Worm (Caenorhabditis elegans) whole organism, L3 larva: Measurements from ENCODE around the gene C23H3.9.
"Not testable (repeated sequence)": the region's sequence is repeated elsewhere in the genome, so short reads cannot be mapped to it uniquely, and the experiment has no call there.

Experiments used
- R02D3.7 ChIP-seq: fragments of 150-350 bp; optimal IDR thresholded peaks from 2 replicates; lab custom pipeline; 2014; ENCODE audit warnings: missing biosample characterization, missing genetic modification characterization
- aly-2 ChIP-seq: fragments of 150-350 bp; optimal IDR thresholded peaks from 2 replicates; lab custom pipeline; 2014; ENCODE audit warnings: missing biosample characterization, missing genetic modification characterization
- ama-1 ChIP-seq: fragments of 150-350 bp; optimal IDR thresholded peaks from 2 replicates; lab custom pipeline; 2018
- ceh-16 ChIP-seq: sonication (generic microtip); optimal IDR thresholded peaks from 2 replicates; lab custom pipeline; 2017; ENCODE audit warnings: missing biosample characterization, missing genetic modification characterization
- ceh-28 ChIP-seq: fragments of 150-350 bp; optimal IDR thresholded peaks from 2 replicates; lab custom pipeline; 2014; ENCODE audit warnings: missing biosample characterization, missing genetic modification reagents, missing genetic modification characterization
- ceh-82 ChIP-seq: fragments of 150-350 bp; optimal IDR thresholded peaks from 2 replicates; lab custom pipeline; 2014; ENCODE audit warnings: missing biosample characterization, missing genetic modification characterization
- daf-12 ChIP-seq: fragments of 150-350 bp; optimal IDR thresholded peaks from 2 replicates; lab custom pipeline; 2014; ENCODE audit warnings: missing biosample characterization, missing genetic modification reagents, missing genetic modification characterization
- egl-27 ChIP-seq: sonication (generic microtip); optimal IDR thresholded peaks from 4 replicates; lab custom pipeline; 2017; ENCODE audit warnings: missing biosample characterization, missing genetic modification reagents, missing genetic modification characterization
- elt-1 ChIP-seq: fragments of 150-350 bp; optimal IDR thresholded peaks from 2 replicates; lab custom pipeline; 2014; ENCODE audit warnings: missing biosample characterization, missing genetic modification characterization
- elt-2 ChIP-seq: sonication (generic microtip); optimal IDR thresholded peaks from 2 replicates; lab custom pipeline; 2016; ENCODE audit warnings: missing genetic modification reagents, mild to moderate bottlenecking, missing genetic modification characterization, missing compliant biosample characterization
- elt-3 ChIP-seq, 3 experiments: fragments of 150-350 bp in 1 of 3; sonication (generic microtip) in 2 of 3; optimal IDR thresholded peaks; 2 replicates in 2 of 3; 4 replicates in 1 of 3; lab custom pipeline; 2014 to 2017; ENCODE audit warnings: missing biosample characterization in 3 of 3, missing genetic modification characterization in 3 of 3
- fkh-10 ChIP-seq: sonication (generic microtip); optimal IDR thresholded peaks from 2 replicates; lab custom pipeline; 2017; ENCODE audit warnings: missing biosample characterization, missing genetic modification reagents, missing genetic modification characterization
- fos-1 ChIP-seq: fragments of 150-350 bp; optimal IDR thresholded peaks from 2 replicates; lab custom pipeline; 2014; ENCODE audit warnings: missing biosample characterization, missing genetic modification characterization
- hmg-11 ChIP-seq: sonication (generic microtip); optimal IDR thresholded peaks from 2 replicates; lab custom pipeline; 2016; ENCODE audit warnings: missing genetic modification characterization, missing compliant biosample characterization
- jun-1 ChIP-seq: fragments of 150-350 bp; optimal IDR thresholded peaks from 2 replicates; lab custom pipeline; 2014; ENCODE audit warnings: missing biosample characterization, missing genetic modification reagents, missing genetic modification characterization
- lin-15B ChIP-seq: fragments of 150-350 bp; optimal IDR thresholded peaks from 2 replicates; lab custom pipeline; 2014; ENCODE audit warnings: missing biosample characterization, missing genetic modification characterization
- lin-39 ChIP-seq: fragments of 150-350 bp; optimal IDR thresholded peaks from 2 replicates; lab custom pipeline; 2018; ENCODE audit warnings: missing biosample characterization, missing genetic modification reagents, missing genetic modification characterization
- lsy-12 ChIP-seq: sonication (generic microtip); optimal IDR thresholded peaks from 2 replicates; lab custom pipeline; 2016; ENCODE audit warnings: mild to moderate bottlenecking, missing genetic modification characterization, missing compliant biosample characterization
- mml-1 ChIP-seq: fragments of 150-350 bp; sonication (generic microtip); optimal IDR thresholded peaks from 3 replicates; lab custom pipeline; 2014; ENCODE audit warnings: missing biosample characterization, missing genetic modification characterization
- nfya-1 ChIP-seq: sonication (generic microtip); optimal IDR thresholded peaks from 2 replicates; lab custom pipeline; 2017; ENCODE audit warnings: missing genetic modification characterization, mild to moderate bottlenecking, missing compliant biosample characterization, antibody characterized with exemption, moderate library complexity; ENCODE audit not compliant: insufficient read depth
- nhr-11 ChIP-seq: fragments of 150-350 bp; optimal IDR thresholded peaks from 2 replicates; lab custom pipeline; 2014; ENCODE audit warnings: missing biosample characterization, missing genetic modification characterization
- nhr-12 ChIP-seq: fragments of 150-350 bp; optimal IDR thresholded peaks from 2 replicates; lab custom pipeline; 2014; ENCODE audit warnings: missing biosample characterization, missing genetic modification characterization
- nhr-23 ChIP-seq: fragments of 150-350 bp; optimal IDR thresholded peaks from 2 replicates; lab custom pipeline; 2014; ENCODE audit warnings: missing biosample characterization, missing genetic modification reagents, missing genetic modification characterization
- nhr-25 ChIP-seq: sonication (generic microtip); optimal IDR thresholded peaks from 2 replicates; lab custom pipeline; 2017; ENCODE audit warnings: missing biosample characterization, missing genetic modification characterization
- nhr-28 ChIP-seq: fragments of 150-350 bp; optimal IDR thresholded peaks from 2 replicates; lab custom pipeline; 2014; ENCODE audit warnings: missing biosample characterization, missing genetic modification characterization
- nhr-43 ChIP-seq: sonication (generic microtip); optimal IDR thresholded peaks from 2 replicates; lab custom pipeline; 2016; ENCODE audit warnings: mild to moderate bottlenecking, missing genetic modification characterization, missing compliant biosample characterization; ENCODE audit not compliant: poor library complexity, severe bottlenecking
- nhr-76 ChIP-seq: fragments of 150-350 bp; sonication (generic microtip); optimal IDR thresholded peaks from 5 replicates; lab custom pipeline; 2014; ENCODE audit warnings: missing biosample characterization, missing genetic modification characterization
- nhr-77 ChIP-seq: fragments of 150-350 bp; optimal IDR thresholded peaks from 2 replicates; lab custom pipeline; 2014; ENCODE audit warnings: missing biosample characterization, missing genetic modification characterization
- pha-4 ChIP-seq: fragments of 150-350 bp; optimal IDR thresholded peaks from 2 replicates; lab custom pipeline; 2014; ENCODE audit warnings: missing biosample characterization, missing genetic modification reagents, missing genetic modification characterization
- sea-2 ChIP-seq: fragments of 150-350 bp; sonication (generic microtip); optimal IDR thresholded peaks from 4 replicates; lab custom pipeline; 2014; ENCODE audit warnings: missing biosample characterization, missing genetic modification reagents, missing genetic modification characterization
- skn-1 ChIP-seq: fragments of 150-350 bp; optimal IDR thresholded peaks from 2 replicates; lab custom pipeline; 2014; ENCODE audit warnings: missing biosample characterization, missing genetic modification characterization
- snpc-4 ChIP-seq: fragments of 150-350 bp; optimal IDR thresholded peaks from 2 replicates; lab custom pipeline; 2014; ENCODE audit warnings: missing biosample characterization, missing genetic modification characterization
- unc-39 ChIP-seq: sonication (generic microtip); optimal IDR thresholded peaks from 4 replicates; lab custom pipeline; 2017; ENCODE audit warnings: missing biosample characterization, missing genetic modification characterization
- ztf-11 ChIP-seq: fragments of 150-350 bp; optimal IDR thresholded peaks from 2 replicates; lab custom pipeline; 2014; ENCODE audit warnings: missing biosample characterization, missing genetic modification characterization

The C23H3.9 gene

ce11 chrII:105327-105882, 26.3 kb upstream of the C23H3.9 start:
- no peak for TF ChIP-seq unc-39 (tag; lab: Kevin White, UChicago)
- TF ChIP-seq nhr-76 (tag; lab: Kevin White, UChicago), result no peak
- no peak for TF ChIP-seq elt-3 (tag; optimal IDR thresholded peaks at IDR 0.05; lab: Kevin White, UChicago)
- TF ChIP-seq nhr-11 (tag; lab: Kevin White, UChicago), result no peak
- no peak for TF ChIP-seq pha-4 (tag; lab: Kevin White, UChicago)
- TF ChIP-seq egl-27 (tag; lab: Kevin White, UChicago), result no peak
- no peak for TF ChIP-seq lin-39 (tag; lab: Kevin White, UChicago)
- no peak for TF ChIP-seq nhr-77
- no peak for TF ChIP-seq fkh-10 (GFP tag; lab: Kevin White, UChicago)

ce11 chrII:104234-104633, 25.2 kb upstream of the C23H3.9 start, which contains the start of gene col-68:
TSS of gene col-68 (plus strand) at chrII:104534.
- TF ChIP-seq elt-1 (tag; lab: Kevin White, UChicago) (no peak), ceh-16 (tag; lab: Kevin White, UChicago) (no peak), ceh-28 (tag; lab: Kevin White, UChicago) (no peak), fos-1 (no peak), sea-2 (no peak), pha-4 (tag; lab: Kevin White, UChicago) (no peak)

ce11 chrII:101176-101575, 22.1 kb upstream of the C23H3.9 start:
- TF ChIP-seq elt-1 (tag; lab: Kevin White, UChicago) (no peak), daf-12 (tag; lab: Kevin White, UChicago) (no peak), egl-27 (tag; lab: Kevin White, UChicago) (no peak), nhr-77 (no peak)

- TF ChIP-seq nhr-43 (tag; lab: Kevin White, UChicago); elt-3 (tag; optimal IDR thresholded peaks at IDR 0.05; lab: Kevin White, UChicago); pha-4 (tag; lab: Kevin White, UChicago): not testable (repeated sequence)
These were observed 19.8 kb upstream of the C23H3.9 start, which contains the start of gene C50D2.10 for ce11 chrII:98894-99293. TSS of gene C50D2.10 (plus strand) at chrII:99138.

ce11 chrII:97992-98763, 19.1 kb upstream of the C23H3.9 start, which contains the start of the genes luc-7L3 and sftb-6:
TSS of gene luc-7L3 (minus strand) at chrII:98027.
TSS of gene sftb-6 (plus strand) at chrII:98404.
- peak; percentile 43 for TF ChIP-seq nfya-1 (tag; lab: Kevin White, UChicago)
- no peak for TF ChIP-seq elt-3 (tag; optimal IDR thresholded peaks at IDR 0.05; lab: Kevin White, UChicago)
- peak; percentile 30 for TF ChIP-seq elt-2 (tag; lab: Kevin White, UChicago)
- TF ChIP-seq ama-1, result no peak
- peak; percentile 37 for TF ChIP-seq skn-1
- peak; percentile 70 for TF ChIP-seq hmg-11 (tag; lab: Kevin White, UChicago)
- no peak for TF ChIP-seq ztf-11
- TF ChIP-seq aly-2 (tag; lab: Kevin White, UChicago), result no peak
- peak; percentile 95 for TF ChIP-seq R02D3.7 (tag; lab: Kevin White, UChicago)
- TF ChIP-seq nhr-43 (tag; lab: Kevin White, UChicago), result no peak
- peak; percentile 45 for TF ChIP-seq nhr-23 (tag; lab: Kevin White, UChicago)
- TF ChIP-seq nhr-25, result no peak
- TF ChIP-seq lin-15B (tag; lab: Kevin White, UChicago), result peak; percentile 73
- no peak for TF ChIP-seq nhr-76 (tag; lab: Kevin White, UChicago)
- peak; percentile 28 for TF ChIP-seq snpc-4 (tag; lab: Kevin White, UChicago)
- no peak for TF ChIP-seq nhr-77
- peak; percentile 66 for TF ChIP-seq pha-4 (tag; lab: Kevin White, UChicago)

- no peak for TF ChIP-seq nhr-23 (tag; lab: Kevin White, UChicago)
- no peak for TF ChIP-seq jun-1 (tag; lab: Kevin White, UChicago)
- no peak for TF ChIP-seq nhr-12 (tag; lab: Kevin White, UChicago)
- TF ChIP-seq nhr-28 (tag; lab: Kevin White, UChicago), result no peak
- no peak for TF ChIP-seq nhr-76 (tag; lab: Kevin White, UChicago)
- no peak for TF ChIP-seq mml-1
- no peak for TF ChIP-seq aly-2 (tag; lab: Kevin White, UChicago)
- no peak for TF ChIP-seq lin-15B (tag; lab: Kevin White, UChicago)
- TF ChIP-seq ceh-82 (tag; lab: Kevin White, UChicago), result no peak
- TF ChIP-seq lsy-12 (tag; lab: Kevin White, UChicago), result no peak
These were observed 16.1 kb upstream of the C23H3.9 start, which contains the start of gene C50D2.7 for ce11 chrII:95177-95576. TSS of gene C50D2.7 (minus strand) at chrII:95277.
